Fruit fly (Drosophila melanogaster): ENCODE measurements around the gene Acbp4.

The Acbp4 gene

dm6 chr3L:7156890-7157289, 28.8 kb upstream of the Acbp4 start, which contains the start of gene corn:
Gene corn (minus strand): TSS chr3L:7157073.
- no peak for TF ChIP-seq CG12391 (tag; optimal IDR thresholded peaks at IDR 0.05)
- peak; percentile 72 for TF ChIP-seq Med (GFP tag)
- TF ChIP-seq CG12659 (GFP tag; optimal IDR thresholded peaks at IDR 0.05): peak; percentile 26
- TF ChIP-seq BEAF-32 (GFP tag; optimal IDR thresholded peaks at IDR 0.05): peak; percentile 5
- no peak for TF ChIP-seq ERR (GFP tag; optimal IDR thresholded peaks at IDR 0.05)
- no peak for TF ChIP-seq CG3281 (GFP tag; optimal IDR thresholded peaks at IDR 0.05)
- TF ChIP-seq Meics (GFP tag; optimal IDR thresholded peaks at IDR 0.05): peak; percentile 23
- TF ChIP-seq ac (GFP tag; optimal IDR thresholded peaks at IDR 0.05): no peak
- no peak for TF ChIP-seq jing (GFP tag; optimal IDR thresholded peaks at IDR 0.05)
- TF ChIP-seq Sin3A (optimal IDR thresholded peaks at IDR 0.05): no peak
- peak; percentile 15 for TF ChIP-seq CG17829 (tag; optimal IDR thresholded peaks at IDR 0.05)
- TF ChIP-seq NFAT (GFP tag; IDR thresholded peaks at IDR 0.05): no peak
- TF ChIP-seq Dbx (GFP tag; IDR thresholded peaks at IDR 0.05): 0 out of 3 replicates have a peak, but pooled peaks have one; percentile 23
- TF ChIP-seq Tbp (GFP tag; optimal IDR thresholded peaks at IDR 0.05): peak; percentile 29
- TF ChIP-seq scrt (GFP tag; optimal IDR thresholded peaks at IDR 0.05): peak; percentile 24
- no peak for TF ChIP-seq CG16863 (GFP tag; optimal IDR thresholded peaks at IDR 0.05)
- no peak for TF ChIP-seq sc (optimal IDR thresholded peaks at IDR 0.05)
- TF ChIP-seq sc (GFP tag; optimal IDR thresholded peaks at IDR 0.05): no peak
- TF ChIP-seq tgo (GFP tag; IDR thresholded peaks at IDR 0.05): no peak
- peak; percentile 67 for TF ChIP-seq CG8924 (tag; optimal IDR thresholded peaks at IDR 0.05)
- TF ChIP-seq ato (GFP tag; IDR thresholded peaks at IDR 0.05; ENCODE audit: partially characterized antibody): peak; percentile 20; the same call in 1 of the 2 replicates
- TF ChIP-seq Dll (GFP tag; IDR thresholded peaks at IDR 0.05; ENCODE audit: partially characterized antibody): no peak
- no peak for TF ChIP-seq prd (optimal IDR thresholded peaks at IDR 0.05)
- TF ChIP-seq prd (GFP tag; IDR thresholded peaks at IDR 0.05): no peak
- TF ChIP-seq Mrtf (GFP tag; IDR thresholded peaks at IDR 0.05): no peak
- peak; percentile 2 for TF ChIP-seq grau (tag; optimal IDR thresholded peaks at IDR 0.05)
- 0 out of 2 replicates have a peak, but pooled peaks have one; percentile 38 for TF ChIP-seq CG13287 (GFP tag; IDR thresholded peaks at IDR 0.05; ENCODE audit: partially characterized antibody)
- TF ChIP-seq wor (GFP tag; IDR thresholded peaks at IDR 0.05): no peak
- peak; percentile 26 for TF ChIP-seq CG9797 (GFP tag; optimal IDR thresholded peaks at IDR 0.05)
- peak; percentile 22 for TF ChIP-seq CG12299 (tag; optimal IDR thresholded peaks at IDR 0.05)
- TF ChIP-seq ci (GFP tag; IDR thresholded peaks at IDR 0.05): peak; percentile 13; the same call in 1 of the 3 replicates
- peak; percentile 20; the same call in 1 of the 3 replicates for TF ChIP-seq row (GFP tag; IDR thresholded peaks at IDR 0.05)
- TF ChIP-seq CG30020 (tag; optimal IDR thresholded peaks at IDR 0.05): no peak
- TF ChIP-seq YL-1 (GFP tag; optimal IDR thresholded peaks at IDR 0.05): peak; percentile 14
- no peak for TF ChIP-seq CG31365 (tag; optimal IDR thresholded peaks at IDR 0.05)
- no peak for TF ChIP-seq insv (GFP tag; optimal IDR thresholded peaks at IDR 0.05)
- no peak for TF ChIP-seq dmrt99B (tag; optimal IDR thresholded peaks at IDR 0.05)
- TF ChIP-seq Bgb (GFP tag; IDR thresholded peaks at IDR 0.05; ENCODE audit: partially characterized antibody): peak; percentile 37; the same call in 1 of the 2 replicates
- TF ChIP-seq ewg (GFP tag; optimal IDR thresholded peaks at IDR 0.05): peak; percentile 4
- peak; percentile 34; the same call in 1 of the 3 replicates for TF ChIP-seq Opbp (GFP tag; IDR thresholded peaks at IDR 0.05; ENCODE audit: partially characterized antibody)
- peak; percentile 14 for TF ChIP-seq lab (GFP tag; optimal IDR thresholded peaks at IDR 0.05)
- TF ChIP-seq CG15514 (GFP tag; optimal IDR thresholded peaks at IDR 0.05): peak; percentile 11
- peak; percentile 40; the same call in 1 of the 2 replicates for TF ChIP-seq bbx (GFP tag; IDR thresholded peaks at IDR 0.05; ENCODE audit: partially characterized antibody)
- TF ChIP-seq gro (GFP tag; optimal IDR thresholded peaks at IDR 0.05): no peak
- no peak for TF ChIP-seq CG34376 (GFP tag; optimal IDR thresholded peaks at IDR 0.05)
- no peak for TF ChIP-seq CG7786 (GFP tag; optimal IDR thresholded peaks at IDR 0.05)
- peak; percentile 3 for TF ChIP-seq CG9817 (tag; optimal IDR thresholded peaks at IDR 0.05)
- TF ChIP-seq nom (GFP tag; optimal IDR thresholded peaks at IDR 0.05): peak; percentile 13
- no peak for TF ChIP-seq CG16815 (GFP tag; optimal IDR thresholded peaks at IDR 0.05)
- TF ChIP-seq CG11504 (tag; optimal IDR thresholded peaks at IDR 0.05): peak; percentile 29

All from whole organism, embryonic.